Worm (Caenorhabditis elegans) whole organism, L4 larva: ENCODE data around the gene F28B4.3.

ENCODE experiments used
- T20F7.1 ChIP-seq: fragments of 200-800 bp; sonication (Bioruptor generic); optimal IDR thresholded peaks from 2 replicates; lab custom pipeline; 2018; ENCODE audit warnings: mild to moderate bottlenecking, missing genetic modification characterization, missing compliant biosample characterization
- T26A8.4 ChIP-seq: fragments of 200-800 bp; sonication (Bioruptor generic); IDR thresholded peaks from 2 replicates; pipeline ENCODE4 v1.3.6; 2022; ENCODE audit warnings: missing genetic modification characterization, missing compliant biosample characterization
- ZK337.2 ChIP-seq: fragments of 200-800 bp; sonication (Bioruptor generic); IDR thresholded peaks from 2 replicates; pipeline ENCODE4 v1.3.6; 2022; ENCODE audit warnings: missing genetic modification reagents, missing genetic modification characterization, missing compliant biosample characterization
- aha-1 ChIP-seq: fragments of 150-350 bp; peaks from one replicate; lab custom pipeline; 2014; ENCODE audit warnings: missing biosample characterization, missing genetic modification characterization
- aly-2 ChIP-seq: sonication (generic microtip); optimal IDR thresholded peaks from 2 replicates; lab custom pipeline; 2018; ENCODE audit warnings: missing biosample characterization, missing genetic modification characterization
- ama-1 ChIP-seq: fragments of 150-350 bp; optimal IDR thresholded peaks from 2 replicates; lab custom pipeline; 2014; ENCODE audit warnings: inconsistent platforms, mixed read lengths
- ceh-20 ChIP-seq: fragments of 200-800 bp; sonication (Bioruptor generic); IDR thresholded peaks from 2 replicates; pipeline ENCODE4 v1.3.6; 2022; ENCODE audit warnings: missing genetic modification reagents, missing genetic modification characterization, missing compliant biosample characterization
- ceh-28 ChIP-seq: fragments of 150-350 bp; optimal IDR thresholded peaks from 2 replicates; lab custom pipeline; 2014; ENCODE audit warnings: missing biosample characterization, missing genetic modification reagents, missing genetic modification characterization
- ceh-82 ChIP-seq: sonication (generic microtip); optimal IDR thresholded peaks from 2 replicates; lab custom pipeline; 2017; ENCODE audit warnings: missing biosample characterization, missing genetic modification characterization
- ces-1 ChIP-seq: fragments of 150-350 bp; sonication (generic microtip); optimal IDR thresholded peaks from 4 replicates; lab custom pipeline; 2014; ENCODE audit warnings: missing biosample characterization, missing genetic modification reagents, missing genetic modification characterization
- cey-2 ChIP-seq: sonication (generic microtip); optimal IDR thresholded peaks from 3 replicates; lab custom pipeline; 2017; ENCODE audit warnings: missing genetic modification characterization, mild to moderate bottlenecking, missing compliant biosample characterization, antibody characterized with exemption, borderline replicate concordance; ENCODE audit not compliant: insufficient read depth
- daf-16 ChIP-seq, 3 experiments: sonication (generic microtip); optimal IDR thresholded peaks; 2 replicates each; lab custom pipeline; 2016 to 2017; ENCODE audit warnings: missing genetic modification characterization in 3 of 3, missing genetic modification reagents in 3 of 3, mild to moderate bottlenecking in 2 of 3, missing compliant biosample characterization in 2 of 3, missing biosample characterization in 1 of 3, moderate library complexity in 1 of 3
- daf-8 ChIP-seq: fragments of 200-800 bp; sonication (Bioruptor generic); IDR thresholded peaks from 2 replicates; pipeline ENCODE4 v1.3.6; 2022; ENCODE audit warnings: missing genetic modification characterization, missing compliant biosample characterization
- dpl-1 ChIP-seq: fragments of 150-350 bp; optimal IDR thresholded peaks from 2 replicates; lab custom pipeline; 2014; ENCODE audit warnings: missing biosample characterization, missing genetic modification reagents, missing genetic modification characterization
- dve-1 ChIP-seq: sonication (generic microtip); optimal IDR thresholded peaks from 2 replicates; lab custom pipeline; 2017; ENCODE audit warnings: antibody characterized with exemption, mild to moderate bottlenecking, missing genetic modification characterization, missing compliant biosample characterization; ENCODE audit not compliant: insufficient read depth
- egl-43 ChIP-seq: fragments of 200-800 bp; sonication (Bioruptor generic); IDR thresholded peaks from 2 replicates; pipeline ENCODE4 v1.3.6; 2022; ENCODE audit warnings: missing genetic modification reagents, missing genetic modification characterization, missing compliant biosample characterization
- hif-1 ChIP-seq, 2 experiments: sonication (generic microtip); optimal IDR thresholded peaks; 2 replicates each; lab custom pipeline; 2016 to 2017; ENCODE audit warnings: missing compliant biosample characterization in 2 of 2, missing genetic modification characterization in 2 of 2, missing genetic modification reagents in 2 of 2, missing genotype in 2 of 2, mild to moderate bottlenecking in 1 of 2
- hlh-11 ChIP-seq: fragments of 200-800 bp; sonication (Bioruptor generic); optimal IDR thresholded peaks from 2 replicates; lab custom pipeline; 2018; ENCODE audit warnings: mild to moderate bottlenecking, missing genetic modification characterization, missing compliant biosample characterization
- hmg-1.1 ChIP-seq: fragments of 200-800 bp; sonication (Bioruptor generic); IDR thresholded peaks from 2 replicates; pipeline ENCODE4 v1.3.6; 2022; ENCODE audit warnings: missing genetic modification reagents, missing genetic modification characterization, missing compliant biosample characterization
- lin-38 ChIP-seq: fragments of 200-800 bp; sonication (Bioruptor generic); IDR thresholded peaks from 2 replicates; pipeline ENCODE4 v1.3.6; 2022; ENCODE audit warnings: missing genetic modification reagents, missing genetic modification characterization, missing compliant biosample characterization
- mxl-3 ChIP-seq: fragments of 200-800 bp; sonication (Bioruptor generic); optimal IDR thresholded peaks from 2 replicates; lab custom pipeline; 2018; ENCODE audit warnings: mild to moderate bottlenecking, missing genetic modification characterization, missing compliant biosample characterization
- nhr-28 ChIP-seq: fragments of 150-350 bp; optimal IDR thresholded peaks from 2 replicates; lab custom pipeline; 2014; ENCODE audit warnings: missing biosample characterization, missing genetic modification characterization
- php-3 ChIP-seq: fragments of 200-800 bp; sonication (Bioruptor generic); IDR thresholded peaks from 2 replicates; pipeline ENCODE4 v1.3.6; 2022; ENCODE audit warnings: missing genetic modification reagents, missing genetic modification characterization, missing compliant biosample characterization
- pqm-1 ChIP-seq: sonication (generic microtip); optimal IDR thresholded peaks from 2 replicates; lab custom pipeline; 2017; ENCODE audit warnings: missing biosample characterization, missing genetic modification characterization
- set-16 ChIP-seq: fragments of 200-800 bp; sonication (Bioruptor generic); IDR thresholded peaks from 2 replicates; pipeline ENCODE4 v1.3.6; 2022; ENCODE audit warnings: missing genetic modification reagents, missing genetic modification characterization, missing compliant biosample characterization
- unc-130 ChIP-seq: sonication (generic microtip); optimal IDR thresholded peaks from 2 replicates; lab custom pipeline; 2016; ENCODE audit warnings: missing genetic modification reagents, missing genetic modification characterization, missing compliant biosample characterization
- unc-62 ChIP-seq, 3 experiments: fragments of 150-350 bp in 1 of 3; sonication (generic microtip); optimal IDR thresholded peaks in 2 of 3; peaks in 1 of 3; 1 replicate in 1 of 3; 2 replicates in 2 of 3; lab custom pipeline; 2014 to 2017; ENCODE audit warnings: missing biosample characterization in 3 of 3, missing genetic modification characterization in 3 of 3, missing genetic modification reagents in 3 of 3, missing genotype in 1 of 3
- zag-1 ChIP-seq: fragments of 150-350 bp; optimal IDR thresholded peaks from 2 replicates; lab custom pipeline; 2014; ENCODE audit warnings: missing biosample characterization, missing genetic modification characterization
- zfp-3 ChIP-seq: fragments of 200-800 bp; sonication (Bioruptor generic); conservative IDR thresholded peaks from 2 replicates; pipeline ENCODE4 v1.3.6; 2022; ENCODE audit warnings: missing genetic modification reagents, missing genetic modification characterization, missing compliant biosample characterization

F28B4.3 gene

ce11 chrX:3220267-3220666 lies 14.9 kb downstream of the F28B4.3 start, which contains the start of gene rgl-1:
Gene rgl-1 (minus strand): TSS chrX:3220367.
- TF ChIP-seq unc-62 (GFP tag; optimal IDR thresholded peaks at IDR 0.05 in 1 of 2; lab: Kevin White, UChicago), result peak in 1 of 2 experiments; percentile 60
- no peak for TF ChIP-seq unc-62 (tag; optimal IDR thresholded peaks at IDR 0.05; lab: Kevin White, UChicago)
- TF ChIP-seq ZK337.2, result no peak
- no peak for TF ChIP-seq unc-130 (GFP tag; lab: Kevin White, UChicago)

- peak; percentile 36; the same call in 1 of the 2 replicates for TF ChIP-seq php-3 (GFP tag; lab: Robert Waterston, UW)
- peak; percentile 58 for TF ChIP-seq set-16 (GFP tag; lab: Robert Waterston, UW)
- peak; percentile 54 for TF ChIP-seq nhr-28 (tag; lab: Kevin White, UChicago)
- TF ChIP-seq hlh-11 (tag; lab: Kevin White, UChicago), result peak; percentile 37
- TF ChIP-seq egl-43 (GFP tag; lab: Robert Waterston, UW), result no peak
- no peak for TF ChIP-seq zag-1 (tag; lab: Kevin White, UChicago)
- peak; percentile 53 for TF ChIP-seq mxl-3 (GFP tag; lab: Kevin White, UChicago)
- TF ChIP-seq zfp-3 (GFP tag; lab: Robert Waterston, UW), result no peak
- TF ChIP-seq dve-1 (tag; lab: Kevin White, UChicago), result peak; percentile 19
- TF ChIP-seq pqm-1 (tag; lab: Kevin White, UChicago), result peak; percentile 51
- TF ChIP-seq daf-16 (GFP tag; optimal IDR thresholded peaks at IDR 0.05; lab: Kevin White, UChicago), result no peak
- TF ChIP-seq daf-16 (tag; optimal IDR thresholded peaks at IDR 0.05; lab: Kevin White, UChicago), result peak; percentile 14
- no peak for TF ChIP-seq ceh-82 (tag; lab: Kevin White, UChicago)
Measured at ce11 chrX:3218040-3218795, 17.0 kb downstream of the F28B4.3 start.

ce11 chrX:3216698-3217097 lies 18.5 kb downstream of the F28B4.3 start:
- TF ChIP-seq T26A8.4 (GFP tag; lab: Robert Waterston, UW) (no peak), hif-1 (tag; optimal IDR thresholded peaks at IDR 0.05; lab: Kevin White, UChicago) (no peak), aly-2 (tag; lab: Kevin White, UChicago) (no peak), php-3 (GFP tag; lab: Robert Waterston, UW) (no peak), unc-62 (GFP tag; optimal IDR thresholded peaks at IDR 0.05 in 1 of 2; lab: Kevin White, UChicago) (peak in 1 of 2 experiments; percentile 76), unc-62 (tag; optimal IDR thresholded peaks at IDR 0.05; lab: Kevin White, UChicago) (no peak), lin-38 (no peak), dpl-1 (no peak), cey-2 (no peak), ceh-28 (tag; lab: Kevin White, UChicago) (no peak), pqm-1 (tag; lab: Kevin White, UChicago) (no peak), ceh-20 (no peak), daf-8 (GFP tag; lab: Robert Waterston, UW) (no peak), aha-1 (peak; percentile 61)
- TF ChIP-seq, all 104 proteins: peak for 2

- TF ChIP-seq T20F7.1 (GFP tag; lab: Kevin White, UChicago), result no peak
- peak; percentile 44 for TF ChIP-seq aha-1
- TF ChIP-seq, all 104 proteins: peak for 1
Measured at ce11 chrX:3209523-3209922, 25.7 kb downstream of the F28B4.3 start, which contains the start of gene F28B4.4. Gene F28B4.4 (minus strand): TSS chrX:3209623.

DNA sequence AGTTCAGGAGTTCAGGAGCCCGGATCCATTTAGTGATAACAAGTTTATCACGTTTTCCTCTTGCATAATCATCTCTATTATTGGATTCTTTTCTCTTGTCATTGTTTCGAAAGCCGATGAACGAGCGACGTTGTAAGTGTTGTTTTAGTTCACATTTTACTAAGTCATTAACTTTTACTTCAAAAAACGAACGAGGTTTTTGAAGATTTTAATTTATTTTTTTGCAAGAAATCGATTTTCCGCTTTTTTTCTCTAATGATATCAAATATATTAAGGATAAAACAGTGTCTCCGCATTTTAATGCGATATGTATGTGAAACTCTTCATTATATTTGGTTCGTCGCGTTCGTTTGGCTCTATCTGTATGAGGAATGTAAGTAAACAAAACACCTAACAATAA lies 30.4 kb downstream of the F28B4.3 start, which contains the start of gene F28B4.1:
Gene F28B4.1, plus strand, starts transcription at position 301 of the 400 bp plus-strand sequence.
- TF ChIP-seq hmg-1.1 (GFP tag; lab: Robert Waterston, UW) (no peak), unc-62 (GFP tag; optimal IDR thresholded peaks at IDR 0.05 in 1 of 2; lab: Kevin White, UChicago) (peak in 1 of 2 experiments; percentile 62), unc-62 (tag; optimal IDR thresholded peaks at IDR 0.05; lab: Kevin White, UChicago) (no peak), ceh-20 (no peak)

- TF ChIP-seq ama-1 (no peak), ces-1 (no peak)
- TF ChIP-seq, all 104 proteins: peak for 0
Measured at ce11 chrX:3202350-3202749, 32.9 kb downstream of the F28B4.3 start.
